Fruit fly (Drosophila melanogaster) S2 (cell line): ENCODE measurements around the gene oaf.

Source experiments
- CG8478 ChIP-seq: fragments of >200 bp; optimal IDR thresholded peaks from 2 replicates; lab custom pipeline; 2018
- CTCF ChIP-seq, 2 experiments: fragments of >200 bp; optimal IDR thresholded peaks; 2 replicates each; lab custom pipeline; 2018

dm6 chr2L:2449665-2450064, 43.1 kb upstream of the oaf start:
- TF ChIP-seq CG8478 (lab: Kevin White, UChicago) (no peak), CTCF (optimal IDR thresholded peaks at IDR 0.05; lab: Kevin White, UChicago) (no peak)
